Worm (Caenorhabditis elegans) whole organism, young adult: ENCODE data around the gene sel-11.

Experiments
- C17E4.6 ChIP-seq: fragments of 200-800 bp; sonication (Bioruptor generic); IDR thresholded peaks from 2 replicates; pipeline ENCODE4 v1.3.6; 2022; ENCODE audit warnings: missing genetic modification reagents, missing genetic modification characterization, missing compliant biosample characterization
- D2030.7 ChIP-seq: fragments of 200-800 bp; sonication (Bioruptor generic); IDR thresholded peaks from 2 replicates; pipeline ENCODE4 v1.3.6; 2022; ENCODE audit warnings: missing genetic modification reagents, missing genetic modification characterization, missing compliant biosample characterization
- F33H1.4 ChIP-seq: fragments of 200-800 bp; sonication (Bioruptor generic); IDR thresholded peaks from 2 replicates; pipeline ENCODE4 v1.3.6; 2022; ENCODE audit warnings: missing genetic modification reagents, missing genetic modification characterization, missing compliant biosample characterization
- F39B2.1 ChIP-seq: fragments of 200-800 bp; sonication (Bioruptor generic); IDR thresholded peaks from 2 replicates; pipeline ENCODE4 v1.3.6; 2022; ENCODE audit warnings: missing genetic modification reagents, missing genetic modification characterization, missing compliant biosample characterization
- F52B5.7 ChIP-seq: sonication (generic microtip); optimal IDR thresholded peaks from 2 replicates; lab custom pipeline; 2016; ENCODE audit warnings: mild to moderate bottlenecking, missing genetic modification characterization, missing compliant biosample characterization
- F57A8.1 ChIP-seq: fragments of 200-800 bp; sonication (Bioruptor generic); optimal IDR thresholded peaks from 2 replicates; lab custom pipeline; 2018; ENCODE audit warnings: mild to moderate bottlenecking, missing genetic modification characterization, moderate library complexity, missing compliant biosample characterization
- K11D2.4 ChIP-seq: fragments of 200-800 bp; sonication (Bioruptor generic); IDR thresholded peaks from 2 replicates; pipeline ENCODE4 v1.3.6; 2022; ENCODE audit warnings: missing genetic modification reagents, missing genetic modification characterization, missing compliant biosample characterization
- Y79H2A.3 ChIP-seq: fragments of 200-800 bp; sonication (Bioruptor generic); conservative IDR thresholded peaks from 2 replicates; pipeline ENCODE4 v1.3.6; 2022; ENCODE audit warnings: missing genetic modification reagents, missing genetic modification characterization, missing compliant biosample characterization
- aptf-2 ChIP-seq: fragments of 200-800 bp; sonication (Bioruptor generic); conservative IDR thresholded peaks from 2 replicates; pipeline ENCODE4 v1.3.6; 2022; ENCODE audit warnings: missing genetic modification reagents, missing genetic modification characterization, missing compliant biosample characterization
- attf-3 ChIP-seq: fragments of 200-800 bp; sonication (Bioruptor generic); conservative IDR thresholded peaks from 2 replicates; pipeline ENCODE4 v1.3.6; 2022; ENCODE audit warnings: missing genetic modification reagents, missing genetic modification characterization, missing compliant biosample characterization
- attf-5 ChIP-seq: fragments of 200-800 bp; sonication (Bioruptor generic); optimal IDR thresholded peaks from 2 replicates; lab custom pipeline; 2018; ENCODE audit warnings: mild to moderate bottlenecking, missing genetic modification characterization, missing compliant biosample characterization
- bed-2 ChIP-seq: fragments of 200-800 bp; sonication (Bioruptor generic); IDR thresholded peaks from 2 replicates; pipeline ENCODE4 v1.3.6; 2022; ENCODE audit warnings: missing genetic modification reagents, missing genetic modification characterization, missing compliant biosample characterization
- cebp-1 ChIP-seq, 2 experiments: fragments of 200-800 bp in 1 of 2; sonication (Bioruptor generic) in 1 of 2; sonication (generic microtip) in 1 of 2; IDR thresholded peaks in 1 of 2; optimal IDR thresholded peaks in 1 of 2; 2 replicates each; pipeline versions ENCODE4 v1.3.6 to Lab custom; 2017 to 2022; ENCODE audit warnings: missing compliant biosample characterization in 2 of 2, missing genetic modification characterization in 2 of 2, mild to moderate bottlenecking in 1 of 2, missing genetic modification reagents in 1 of 2, moderate library complexity in 1 of 2
- cebp-2 ChIP-seq: fragments of 200-800 bp; sonication (Bioruptor generic); IDR thresholded peaks from 2 replicates; pipeline ENCODE4 v1.3.6; 2022; ENCODE audit warnings: missing genetic modification characterization, missing compliant biosample characterization
- ceh-40 ChIP-seq: fragments of 200-800 bp; sonication (Bioruptor generic); IDR thresholded peaks from 2 replicates; pipeline ENCODE4 v1.3.6; 2022; ENCODE audit warnings: missing genetic modification characterization, missing compliant biosample characterization
- ceh-58 ChIP-seq: fragments of 200-800 bp; sonication (Bioruptor generic); IDR thresholded peaks from 2 replicates; pipeline ENCODE4 v1.3.6; 2022; ENCODE audit warnings: missing genetic modification characterization, missing compliant biosample characterization
- die-1 ChIP-seq: sonication (generic microtip); optimal IDR thresholded peaks from 2 replicates; lab custom pipeline; 2016; ENCODE audit warnings: missing genotype, mild to moderate bottlenecking, missing genetic modification characterization, missing compliant biosample characterization
- dox-1 ChIP-seq: fragments of 200-800 bp; sonication (Bioruptor generic); IDR thresholded peaks from 2 replicates; pipeline ENCODE4 v1.3.6; 2022; ENCODE audit warnings: missing genetic modification reagents, missing genetic modification characterization, missing compliant biosample characterization
- dpff-1 ChIP-seq: sonication (generic microtip); optimal IDR thresholded peaks from 2 replicates; lab custom pipeline; 2017; ENCODE audit warnings: mild to moderate bottlenecking, missing genetic modification characterization, missing compliant biosample characterization
- efl-1 ChIP-seq: fragments of 150-350 bp; optimal IDR thresholded peaks from 2 replicates; lab custom pipeline; 2014; ENCODE audit warnings: missing biosample characterization, missing genetic modification reagents, missing genetic modification characterization
- egl-44 ChIP-seq: fragments of 200-800 bp; sonication (Bioruptor generic); IDR thresholded peaks from 2 replicates; pipeline ENCODE4 v1.3.6; 2022; ENCODE audit warnings: missing genetic modification reagents, missing genetic modification characterization, missing compliant biosample characterization
- egrh-3 ChIP-seq: fragments of 200-800 bp; sonication (Bioruptor generic); IDR thresholded peaks from 2 replicates; pipeline ENCODE4 v1.3.6; 2022; ENCODE audit warnings: missing genetic modification reagents, missing genetic modification characterization, missing compliant biosample characterization
- fkh-3 ChIP-seq: sonication (generic microtip); optimal IDR thresholded peaks from 2 replicates; lab custom pipeline; 2016; ENCODE audit warnings: mild to moderate bottlenecking, missing genetic modification characterization, missing compliant biosample characterization
- him-1 ChIP-seq: sonication (generic microtip); optimal IDR thresholded peaks from 2 replicates; lab custom pipeline; 2016; ENCODE audit warnings: missing genotype, missing genetic modification reagents, missing genetic modification characterization, missing compliant biosample characterization
- hlh-12 ChIP-seq: sonication (generic microtip); optimal IDR thresholded peaks from 2 replicates; lab custom pipeline; 2016; ENCODE audit warnings: missing genetic modification characterization, missing compliant biosample characterization
- hmg-1.2 ChIP-seq: fragments of 200-800 bp; sonication (Bioruptor generic); IDR thresholded peaks from 2 replicates; pipeline ENCODE4 v1.3.6; 2022; ENCODE audit warnings: missing genetic modification reagents, missing genetic modification characterization, missing compliant biosample characterization
- lag-1 ChIP-seq: fragments of 200-800 bp; sonication (Bioruptor generic); IDR thresholded peaks from 2 replicates; pipeline ENCODE4 v1.3.6; 2022; ENCODE audit warnings: missing genetic modification reagents, missing genetic modification characterization, missing compliant biosample characterization
- let-526 ChIP-seq: fragments of 200-800 bp; sonication (Bioruptor generic); IDR thresholded peaks from 2 replicates; pipeline ENCODE4 v1.3.6; 2022; ENCODE audit warnings: missing genetic modification reagents, missing genetic modification characterization, missing compliant biosample characterization
- lin-35 ChIP-seq, 3 experiments: fragments of 150-350 bp in 2 of 3; sonication (generic microtip) in 1 of 3; optimal IDR thresholded peaks; 2 replicates each; lab custom pipeline; 2014 to 2018; ENCODE audit warnings: missing biosample characterization in 3 of 3, missing genetic modification characterization in 3 of 3, missing genetic modification reagents in 3 of 3
- lsl-1 ChIP-seq: fragments of 200-800 bp; sonication (Bioruptor generic); optimal IDR thresholded peaks from 2 replicates; lab custom pipeline; 2018; ENCODE audit warnings: mild to moderate bottlenecking, missing genetic modification characterization, moderate library complexity, missing compliant biosample characterization
- madf-10 ChIP-seq: sonication (generic microtip); optimal IDR thresholded peaks from 2 replicates; lab custom pipeline; 2016; ENCODE audit warnings: mild to moderate bottlenecking, missing genetic modification characterization, missing compliant biosample characterization
- madf-3 ChIP-seq: fragments of 200-800 bp; sonication (Bioruptor generic); IDR thresholded peaks from 2 replicates; pipeline ENCODE4 v1.3.6; 2022; ENCODE audit warnings: missing genetic modification reagents, missing genetic modification characterization, missing compliant biosample characterization
- madf-8 ChIP-seq: fragments of 200-800 bp; sonication (Bioruptor generic); conservative IDR thresholded peaks from 2 replicates; pipeline ENCODE4 v1.3.6; 2022; ENCODE audit warnings: missing genetic modification reagents, missing genetic modification characterization, missing compliant biosample characterization
- mcd-1 ChIP-seq: fragments of 200-800 bp; sonication (Bioruptor generic); IDR thresholded peaks from 2 replicates; pipeline ENCODE4 v1.3.6; 2022; ENCODE audit warnings: missing genetic modification reagents, missing genetic modification characterization, missing compliant biosample characterization
- nhr-120 ChIP-seq: fragments of 200-800 bp; sonication (Bioruptor generic); IDR thresholded peaks from 2 replicates; pipeline ENCODE4 v1.3.6; 2022; ENCODE audit warnings: missing genetic modification characterization, missing compliant biosample characterization
- nhr-90 ChIP-seq: sonication (generic microtip); optimal IDR thresholded peaks from 2 replicates; lab custom pipeline; 2016; ENCODE audit warnings: missing genotype, mild to moderate bottlenecking, missing genetic modification characterization, missing compliant biosample characterization
- rec-8 ChIP-seq, 2 experiments: sonication (generic microtip); optimal IDR thresholded peaks; 2 replicates each; lab custom pipeline; 2016; ENCODE audit warnings: mild to moderate bottlenecking in 2 of 2, missing genetic modification characterization in 2 of 2, missing genetic modification reagents in 2 of 2, missing genotype in 2 of 2, missing biosample characterization in 1 of 2, missing compliant biosample characterization in 1 of 2, moderate library complexity in 1 of 2
- rpc-1 ChIP-seq, 2 experiments: fragments of 150-350 bp in 1 of 2; sonication (generic microtip) in 1 of 2; optimal IDR thresholded peaks; 2 replicates each; lab custom pipeline; 2014 to 2018; ENCODE audit warnings: missing biosample characterization in 1 of 2, missing genetic modification characterization in 1 of 2, missing genetic modification reagents in 1 of 2, missing genotype in 1 of 2
- sea-2 ChIP-seq: fragments of 200-800 bp; sonication (Bioruptor generic); IDR thresholded peaks from 2 replicates; pipeline ENCODE4 v1.3.6; 2022; ENCODE audit warnings: missing genetic modification characterization, missing compliant biosample characterization
- snpc-1.1 ChIP-seq: sonication (generic microtip); optimal IDR thresholded peaks from 2 replicates; lab custom pipeline; 2017; ENCODE audit warnings: missing genetic modification characterization, mild to moderate bottlenecking, missing compliant biosample characterization, antibody characterized with exemption, moderate library complexity, missing genotype, missing genetic modification reagents; ENCODE audit not compliant: insufficient read depth
- somi-1 ChIP-seq: fragments of 200-800 bp; sonication (Bioruptor generic); optimal IDR thresholded peaks from 2 replicates; lab custom pipeline; 2018; ENCODE audit warnings: mild to moderate bottlenecking, missing genetic modification characterization, missing compliant biosample characterization
- tbp1 ChIP-seq: fragments of 200-800 bp; sonication (Bioruptor generic); optimal IDR thresholded peaks from 2 replicates; lab custom pipeline; 2018; ENCODE audit warnings: mild to moderate bottlenecking, missing genetic modification characterization, missing compliant biosample characterization
- tlf-1 ChIP-seq: fragments of 200-800 bp; sonication (Bioruptor generic); optimal IDR thresholded peaks from 2 replicates; lab custom pipeline; 2018; ENCODE audit warnings: mild to moderate bottlenecking, missing genetic modification characterization, missing compliant biosample characterization
- xnd-1 ChIP-seq: sonication (generic microtip); optimal IDR thresholded peaks from 2 replicates; lab custom pipeline; 2016; ENCODE audit warnings: missing genotype, missing genetic modification reagents, missing genetic modification characterization, missing compliant biosample characterization
- zim-3 ChIP-seq: sonication (generic microtip); optimal IDR thresholded peaks from 2 replicates; lab custom pipeline; 2017; ENCODE audit warnings: mild to moderate bottlenecking, missing genetic modification characterization, moderate library complexity, missing compliant biosample characterization
- ztf-18 ChIP-seq: sonication (generic microtip); optimal IDR thresholded peaks from 2 replicates; lab custom pipeline; 2016; ENCODE audit warnings: missing genotype, mild to moderate bottlenecking, missing genetic modification characterization, missing compliant biosample characterization
- ztf-22 ChIP-seq: fragments of 200-800 bp; sonication (Bioruptor generic); optimal IDR thresholded peaks from 2 replicates; lab custom pipeline; 2018; ENCODE audit warnings: mild to moderate bottlenecking, missing genetic modification characterization, moderate library complexity, missing compliant biosample characterization

The sel-11 gene

DNA sequence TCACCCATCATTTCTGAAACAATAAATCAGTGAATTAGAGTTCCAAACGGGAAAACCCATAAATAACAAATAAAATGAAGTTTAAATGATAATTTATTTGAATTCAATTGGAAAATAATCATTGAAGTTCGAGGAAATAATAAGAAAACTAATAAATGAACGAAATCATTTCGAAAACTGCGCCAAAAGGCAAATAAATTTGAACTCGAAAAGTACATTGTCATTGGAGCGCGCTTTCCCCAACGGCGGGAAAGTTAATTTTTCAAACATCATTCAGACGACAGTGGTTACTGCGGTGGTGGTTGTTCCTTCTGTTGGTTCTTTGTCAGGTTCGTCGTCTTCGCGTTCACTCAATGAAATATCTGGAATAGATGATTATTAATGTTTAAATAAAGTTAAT lies 33.7 kb upstream of the sel-11 start, which contains the start of gene npp-22 (continued):
- TF ChIP-seq rpc-1 (optimal IDR thresholded peaks at IDR 0.05; lab: Kevin White, UChicago) (no peak), rpc-1 (tag; optimal IDR thresholded peaks at IDR 0.05; lab: Kevin White, UChicago) (no peak), madf-10 (no peak), sea-2 (no peak), attf-3 (GFP tag; lab: Robert Waterston, UW) (no peak), egrh-3 (GFP tag; lab: Robert Waterston, UW) (no peak), die-1 (no peak), dox-1 (GFP tag; lab: Robert Waterston, UW) (no peak), ztf-18 (tag; lab: Kevin White, UChicago) (no peak), rec-8 (tag; optimal IDR thresholded peaks at IDR 0.05; lab: Kevin White, UChicago) (no peak), ceh-40 (GFP tag; lab: Robert Waterston, UW) (no peak), Y79H2A.3 (no peak), K11D2.4 (GFP tag; lab: Robert Waterston, UW) (no peak), nhr-90 (tag; lab: Kevin White, UChicago) (no peak), aptf-2 (GFP tag; lab: Robert Waterston, UW) (0 out of 2 replicates have a peak, but pooled peaks have one; percentile 46), D2030.7 (GFP tag; lab: Robert Waterston, UW) (0 out of 2 replicates have a peak, but pooled peaks have one; percentile 22), lsl-1 (GFP tag; lab: Kevin White, UChicago) (peak; percentile 40), F57A8.1 (no peak), ceh-58 (GFP tag; lab: Robert Waterston, UW) (no peak), F52B5.7 (tag; lab: Kevin White, UChicago) (no peak), zim-3 (no peak), madf-3 (0 out of 2 replicates have a peak, but pooled peaks have one; percentile 47), C17E4.6 (no peak), hmg-1.2 (GFP tag; lab: Robert Waterston, UW) (no peak), snpc-1.1 (tag; lab: Kevin White, UChicago) (no peak), F39B2.1 (GFP tag; lab: Robert Waterston, UW) (no peak), dpff-1 (tag; lab: Kevin White, UChicago) (no peak), him-1 (tag; lab: Kevin White, UChicago) (no peak), hlh-12 (no peak), egl-44 (GFP tag; lab: Robert Waterston, UW) (no peak), lin-35 (GFP tag; optimal IDR thresholded peaks at IDR 0.05; lab: Kevin White, UChicago) (peak in 1 of 3 experiments; percentile 61), madf-8 (GFP tag; lab: Robert Waterston, UW) (no peak), ztf-22 (GFP tag; lab: Kevin White, UChicago) (no peak), cebp-1 (GFP tag; IDR thresholded peaks at IDR 0.05; lab: Robert Waterston, UW) (no peak), cebp-1 (tag; optimal IDR thresholded peaks at IDR 0.05; lab: Kevin White, UChicago) (no peak), attf-5 (GFP tag; lab: Kevin White, UChicago) (no peak), fkh-3 (tag; lab: Kevin White, UChicago) (no peak), mcd-1 (GFP tag; lab: Robert Waterston, UW) (peak; percentile 89), efl-1 (GFP tag; lab: Kevin White, UChicago) (peak; percentile 89)

DNA sequence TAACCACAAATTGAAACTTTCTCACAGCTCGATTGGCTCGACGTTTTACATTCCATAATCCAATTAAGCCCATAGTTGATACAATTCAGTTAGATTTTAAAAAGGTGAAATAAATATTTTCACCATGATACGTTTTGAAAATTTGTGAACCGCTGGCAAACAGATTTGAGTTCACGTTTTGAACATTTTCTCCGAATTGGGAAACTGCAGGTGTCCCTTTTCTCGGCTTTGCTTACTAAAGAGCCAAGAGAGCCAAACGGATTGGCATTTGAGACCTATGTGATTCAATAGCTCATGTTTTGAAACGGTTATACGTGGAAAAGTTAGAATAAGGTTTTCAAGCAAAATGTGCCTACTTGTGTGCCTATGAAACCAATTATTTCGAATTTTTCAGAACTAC lies 30.2 kb upstream of the sel-11 start, which contains the start of gene spe-42:
spe-42 (minus strand) TSS at position 101 of the 400 bp plus-strand sequence.
- no peak for TF ChIP-seq tlf-1 (GFP tag; lab: Kevin White, UChicago)
- TF ChIP-seq attf-5 (GFP tag; lab: Kevin White, UChicago): no peak
- TF ChIP-seq F33H1.4 (GFP tag; lab: Robert Waterston, UW): no peak
- TF ChIP-seq cebp-2 (GFP tag; lab: Robert Waterston, UW): no peak
- TF ChIP-seq let-526 (GFP tag; lab: Robert Waterston, UW): no peak
- TF ChIP-seq ceh-40 (GFP tag; lab: Robert Waterston, UW): no peak
- no peak for TF ChIP-seq bed-2
- TF ChIP-seq dpff-1 (tag; lab: Kevin White, UChicago): no peak
- TF ChIP-seq lin-35 (GFP tag; optimal IDR thresholded peaks at IDR 0.05; lab: Kevin White, UChicago): no peak
- TF ChIP-seq madf-3: no peak
- TF ChIP-seq xnd-1 (tag; lab: Kevin White, UChicago): no peak
- no peak for TF ChIP-seq somi-1
- no peak for TF ChIP-seq tbp1 (GFP tag; lab: Kevin White, UChicago)
- no peak for TF ChIP-seq nhr-120
- no peak for TF ChIP-seq lag-1 (GFP tag; lab: Robert Waterston, UW)
